Worm (Caenorhabditis elegans) whole organism, L4 larva: ENCODE measurements around the gene srj-19.

ENCODE experiments used
- D1046.2 ChIP-seq: fragments of 200-800 bp; sonication (Bioruptor generic); IDR thresholded peaks from 2 replicates; pipeline ENCODE4 v1.3.6; 2022; ENCODE audit warnings: missing genetic modification characterization, missing compliant biosample characterization
- F37D6.2 ChIP-seq: sonication (generic microtip); optimal IDR thresholded peaks from 2 replicates; lab custom pipeline; 2016; ENCODE audit warnings: mild to moderate bottlenecking, missing genetic modification characterization, missing compliant biosample characterization
- daf-16 ChIP-seq, 3 experiments: sonication (generic microtip); optimal IDR thresholded peaks; 2 replicates each; lab custom pipeline; 2016 to 2017; ENCODE audit warnings: missing genetic modification characterization in 3 of 3, missing genetic modification reagents in 3 of 3, mild to moderate bottlenecking in 2 of 3, missing compliant biosample characterization in 2 of 3, missing biosample characterization in 1 of 3, moderate library complexity in 1 of 3
- fkh-10 ChIP-seq: fragments of 150-350 bp; optimal IDR thresholded peaks from 2 replicates; lab custom pipeline; 2014; ENCODE audit warnings: missing biosample characterization, missing genetic modification reagents, missing genetic modification characterization
- hif-1 ChIP-seq, 2 experiments: sonication (generic microtip); optimal IDR thresholded peaks; 2 replicates each; lab custom pipeline; 2016 to 2017; ENCODE audit warnings: missing compliant biosample characterization in 2 of 2, missing genetic modification characterization in 2 of 2, missing genetic modification reagents in 2 of 2, missing genotype in 2 of 2, mild to moderate bottlenecking in 1 of 2
- lim-7 ChIP-seq: fragments of 200-800 bp; sonication (Bioruptor generic); IDR thresholded peaks from 2 replicates; pipeline ENCODE4 v1.3.6; 2022; ENCODE audit warnings: missing genetic modification characterization, missing compliant biosample characterization
- lin-15B ChIP-seq: fragments of 150-350 bp; sonication (generic microtip); optimal IDR thresholded peaks from 3 replicates; lab custom pipeline; 2014; ENCODE audit warnings: missing biosample characterization, missing genetic modification characterization
- lin-39 ChIP-seq: fragments of 150-350 bp; optimal IDR thresholded peaks from 2 replicates; lab custom pipeline; 2014; ENCODE audit warnings: missing biosample characterization, missing genetic modification reagents, missing genetic modification characterization
- mes-2 ChIP-seq: sonication (generic microtip); optimal IDR thresholded peaks from 2 replicates; lab custom pipeline; 2016; ENCODE audit warnings: missing genotype, mild to moderate bottlenecking, missing genetic modification characterization, missing compliant biosample characterization; ENCODE audit not compliant: poor library complexity, severe bottlenecking
- nhr-76 ChIP-seq: fragments of 150-350 bp; optimal IDR thresholded peaks from 2 replicates; lab custom pipeline; 2014; ENCODE audit warnings: missing biosample characterization, missing genetic modification characterization
- snpc-4 ChIP-seq: fragments of 150-350 bp; optimal IDR thresholded peaks from 2 replicates; lab custom pipeline; 2014; ENCODE audit warnings: missing biosample characterization, missing genetic modification characterization
- unc-130 ChIP-seq: sonication (generic microtip); optimal IDR thresholded peaks from 2 replicates; lab custom pipeline; 2016; ENCODE audit warnings: missing genetic modification reagents, missing genetic modification characterization, missing compliant biosample characterization
- zag-1 ChIP-seq: fragments of 150-350 bp; optimal IDR thresholded peaks from 2 replicates; lab custom pipeline; 2014; ENCODE audit warnings: missing biosample characterization, missing genetic modification characterization
- ztf-11 ChIP-seq: fragments of 150-350 bp; optimal IDR thresholded peaks from 2 replicates; lab custom pipeline; 2014; ENCODE audit warnings: missing biosample characterization, missing genetic modification characterization

DNA sequence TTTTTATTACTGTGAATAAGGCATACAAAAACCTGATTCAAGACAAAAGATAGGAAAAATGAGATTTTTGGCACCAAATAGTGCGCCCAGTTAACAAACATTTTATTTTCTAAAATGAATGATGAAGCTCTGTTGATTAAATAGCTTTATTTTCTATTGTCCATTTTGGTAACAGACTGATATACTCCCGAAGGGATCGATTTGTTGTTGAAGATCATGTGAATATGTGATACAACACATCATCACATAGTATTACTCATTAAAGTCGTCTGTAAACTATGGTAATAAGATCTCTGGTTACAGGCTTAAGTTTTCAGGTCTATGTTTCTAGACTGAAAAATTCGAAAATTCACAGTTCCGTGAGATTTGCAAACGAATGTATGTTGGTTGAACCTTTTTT lies 2.6 kb upstream of the srj-19 start, which contains the start of gene srj-20:
- TF ChIP-seq mes-2 (no peak), snpc-4 (tag; lab: Kevin White, UChicago) (no peak), lin-39 (tag; lab: Kevin White, UChicago) (no peak), nhr-76 (tag; lab: Kevin White, UChicago) (no peak), hif-1 (tag; optimal IDR thresholded peaks at IDR 0.05; lab: Kevin White, UChicago) (no peak), D1046.2 (no peak), unc-130 (GFP tag; lab: Kevin White, UChicago) (no peak), lim-7 (GFP tag; lab: Robert Waterston, UW) (no peak), ztf-11 (tag; lab: Kevin White, UChicago) (no peak), daf-16 (GFP tag; optimal IDR thresholded peaks at IDR 0.05; lab: Kevin White, UChicago) (no peak), daf-16 (tag; optimal IDR thresholded peaks at IDR 0.05; lab: Kevin White, UChicago) (no peak), lin-15B (tag; lab: Kevin White, UChicago) (no peak), F37D6.2 (tag; lab: Kevin White, UChicago) (no peak), zag-1 (tag; lab: Kevin White, UChicago) (no peak), fkh-10 (GFP tag; lab: Kevin White, UChicago) (no peak)
